Worm (Caenorhabditis elegans) whole organism, young adult: Measurements from ENCODE around the gene T01C3.11.
A peak's percentile ranks its signal among the peaks of the same experiment; 100 is the strongest.

Experiments
- B0019.2 ChIP-seq: fragments of 200-800 bp; sonication (Bioruptor generic); conservative IDR thresholded peaks from 2 replicates; pipeline ENCODE4 v1.3.6; 2022; ENCODE audit warnings: missing genetic modification reagents, missing genetic modification characterization, missing compliant biosample characterization
- B0261.1 ChIP-seq: sonication (generic microtip); optimal IDR thresholded peaks from 2 replicates; lab custom pipeline; 2016; ENCODE audit warnings: mild to moderate bottlenecking, missing genetic modification characterization, moderate library complexity, missing compliant biosample characterization
- C06A6.2 ChIP-seq: fragments of 200-800 bp; sonication (Bioruptor generic); conservative IDR thresholded peaks from 2 replicates; pipeline ENCODE4 v1.3.6; 2022; ENCODE audit warnings: missing genetic modification characterization, missing compliant biosample characterization
- C17E4.6 ChIP-seq: fragments of 200-800 bp; sonication (Bioruptor generic); IDR thresholded peaks from 2 replicates; pipeline ENCODE4 v1.3.6; 2022; ENCODE audit warnings: missing genetic modification reagents, missing genetic modification characterization, missing compliant biosample characterization
- F10E7.11 ChIP-seq: sonication (generic microtip); optimal IDR thresholded peaks from 2 replicates; lab custom pipeline; 2017; ENCODE audit warnings: mild to moderate bottlenecking, missing genetic modification characterization, moderate library complexity, missing compliant biosample characterization
- F23B12.7 ChIP-seq: sonication (generic microtip); optimal IDR thresholded peaks from 2 replicates; lab custom pipeline; 2017; ENCODE audit warnings: missing genetic modification characterization, mild to moderate bottlenecking, missing compliant biosample characterization, antibody characterized with exemption, moderate library complexity; ENCODE audit not compliant: insufficient read depth
- F55B11.4 ChIP-seq: sonication (generic microtip); optimal IDR thresholded peaks from 2 replicates; lab custom pipeline; 2016; ENCODE audit warnings: missing compliant biosample characterization, missing genetic modification characterization, borderline replicate concordance; ENCODE audit not compliant: insufficient read depth
- K12H6.12 ChIP-seq: fragments of 200-800 bp; sonication (Bioruptor generic); optimal IDR thresholded peaks from 2 replicates; lab custom pipeline; 2018; ENCODE audit warnings: mild to moderate bottlenecking, missing genetic modification characterization, missing compliant biosample characterization
- T07F8.4 ChIP-seq: sonication (generic microtip); optimal IDR thresholded peaks from 2 replicates; lab custom pipeline; 2016; ENCODE audit warnings: mild to moderate bottlenecking, missing genetic modification characterization, moderate library complexity, missing compliant biosample characterization
- ZK185.1 ChIP-seq: sonication (generic microtip); optimal IDR thresholded peaks from 2 replicates; lab custom pipeline; 2016; ENCODE audit warnings: mild to moderate bottlenecking, missing genetic modification characterization, missing compliant biosample characterization; ENCODE audit not compliant: poor library complexity, severe bottlenecking
- ama-1 ChIP-seq, 3 experiments: fragments of 150-350 bp in 1 of 3; sonication (generic microtip) in 2 of 3; optimal IDR thresholded peaks; 2 replicates each; lab custom pipeline; 2014 to 2018; ENCODE audit warnings: missing biosample characterization in 2 of 3, missing genetic modification characterization in 2 of 3, missing genetic modification reagents in 2 of 3
- attf-3 ChIP-seq: fragments of 200-800 bp; sonication (Bioruptor generic); conservative IDR thresholded peaks from 2 replicates; pipeline ENCODE4 v1.3.6; 2022; ENCODE audit warnings: missing genetic modification reagents, missing genetic modification characterization, missing compliant biosample characterization
- bed-1 ChIP-seq: fragments of 200-800 bp; sonication (Bioruptor generic); IDR thresholded peaks from 2 replicates; pipeline ENCODE4 v1.3.6; 2022; ENCODE audit warnings: missing genetic modification reagents, missing genetic modification characterization, missing compliant biosample characterization
- ceh-100 ChIP-seq: fragments of 200-800 bp; sonication (Bioruptor generic); IDR thresholded peaks from 2 replicates; pipeline ENCODE4 v1.3.6; 2022; ENCODE audit warnings: missing genetic modification reagents, missing genetic modification characterization, missing compliant biosample characterization
- ceh-79 ChIP-seq: sonication (generic microtip); optimal IDR thresholded peaks from 2 replicates; lab custom pipeline; 2017; ENCODE audit warnings: mild to moderate bottlenecking, missing genetic modification characterization, missing compliant biosample characterization
- chd-7 ChIP-seq: sonication (generic microtip); optimal IDR thresholded peaks from 2 replicates; lab custom pipeline; 2016; ENCODE audit warnings: mild to moderate bottlenecking, missing genetic modification characterization, moderate library complexity, missing compliant biosample characterization
- die-1 ChIP-seq: sonication (generic microtip); optimal IDR thresholded peaks from 2 replicates; lab custom pipeline; 2016; ENCODE audit warnings: missing genotype, mild to moderate bottlenecking, missing genetic modification characterization, missing compliant biosample characterization
- dpl-1 ChIP-seq: fragments of 150-350 bp; optimal IDR thresholded peaks from 2 replicates; lab custom pipeline; 2014; ENCODE audit warnings: missing biosample characterization, missing genetic modification reagents, missing genetic modification characterization
- efl-1 ChIP-seq: fragments of 150-350 bp; optimal IDR thresholded peaks from 2 replicates; lab custom pipeline; 2014; ENCODE audit warnings: missing biosample characterization, missing genetic modification reagents, missing genetic modification characterization
- ekl-4 ChIP-seq: fragments of 200-800 bp; sonication (Bioruptor generic); IDR thresholded peaks from 2 replicates; pipeline ENCODE4 v1.3.6; 2022; ENCODE audit warnings: missing genetic modification reagents, missing genetic modification characterization, missing compliant biosample characterization
- ets-4 ChIP-seq: fragments of 200-800 bp; sonication (Bioruptor generic); optimal IDR thresholded peaks from 2 replicates; lab custom pipeline; 2018; ENCODE audit warnings: mild to moderate bottlenecking, missing genetic modification characterization, missing compliant biosample characterization
- hlh-12 ChIP-seq: sonication (generic microtip); optimal IDR thresholded peaks from 2 replicates; lab custom pipeline; 2016; ENCODE audit warnings: missing genetic modification characterization, missing compliant biosample characterization
- hmg-20 ChIP-seq: fragments of 200-800 bp; sonication (Bioruptor generic); IDR thresholded peaks from 2 replicates; pipeline ENCODE4 v1.3.6; 2022; ENCODE audit warnings: missing genetic modification reagents, missing genetic modification characterization, missing compliant biosample characterization
- hsf-1 ChIP-seq: fragments of 200-800 bp; sonication (Bioruptor generic); IDR thresholded peaks from 2 replicates; pipeline ENCODE4 v1.3.6; 2022; ENCODE audit warnings: missing genetic modification reagents, missing genetic modification characterization, missing compliant biosample characterization
- let-526 ChIP-seq: fragments of 200-800 bp; sonication (Bioruptor generic); IDR thresholded peaks from 2 replicates; pipeline ENCODE4 v1.3.6; 2022; ENCODE audit warnings: missing genetic modification reagents, missing genetic modification characterization, missing compliant biosample characterization
- let-607 ChIP-seq, 2 experiments: fragments of 200-800 bp in 1 of 2; sonication (Bioruptor generic) in 1 of 2; sonication (generic microtip) in 1 of 2; optimal IDR thresholded peaks; 2 replicates each; lab custom pipeline; 2016 to 2018; ENCODE audit warnings: mild to moderate bottlenecking in 2 of 2, missing compliant biosample characterization in 2 of 2, missing genetic modification characterization in 2 of 2, moderate library complexity in 2 of 2, missing genotype in 1 of 2
- lin-26 ChIP-seq: fragments of 200-800 bp; sonication (Bioruptor generic); IDR thresholded peaks from 2 replicates; pipeline ENCODE4 v1.3.6; 2022; ENCODE audit warnings: missing genetic modification reagents, missing genetic modification characterization, missing compliant biosample characterization
- lin-35 ChIP-seq, 3 experiments: fragments of 150-350 bp in 2 of 3; sonication (generic microtip) in 1 of 3; optimal IDR thresholded peaks; 2 replicates each; lab custom pipeline; 2014 to 2018; ENCODE audit warnings: missing biosample characterization in 3 of 3, missing genetic modification characterization in 3 of 3, missing genetic modification reagents in 3 of 3
- lin-40 ChIP-seq: sonication (generic microtip); optimal IDR thresholded peaks from 2 replicates; lab custom pipeline; 2016; ENCODE audit warnings: missing genetic modification characterization, mild to moderate bottlenecking, missing compliant biosample characterization, missing genotype, missing genetic modification reagents
- lir-1 ChIP-seq: fragments of 200-800 bp; sonication (Bioruptor generic); conservative IDR thresholded peaks from 2 replicates; pipeline ENCODE4 v1.3.6; 2022; ENCODE audit warnings: missing genetic modification reagents, missing genetic modification characterization, missing compliant biosample characterization
- lsl-1 ChIP-seq: fragments of 200-800 bp; sonication (Bioruptor generic); optimal IDR thresholded peaks from 2 replicates; lab custom pipeline; 2018; ENCODE audit warnings: mild to moderate bottlenecking, missing genetic modification characterization, moderate library complexity, missing compliant biosample characterization
- madf-10 ChIP-seq: sonication (generic microtip); optimal IDR thresholded peaks from 2 replicates; lab custom pipeline; 2016; ENCODE audit warnings: mild to moderate bottlenecking, missing genetic modification characterization, missing compliant biosample characterization
- mes-4 ChIP-seq: sonication (generic microtip); optimal IDR thresholded peaks from 2 replicates; lab custom pipeline; 2016; ENCODE audit warnings: missing genotype, missing genetic modification characterization, missing compliant biosample characterization
- mxl-1 ChIP-seq: sonication (generic microtip); optimal IDR thresholded peaks from 2 replicates; lab custom pipeline; 2016; ENCODE audit warnings: missing genetic modification characterization, missing compliant biosample characterization
- nfya-2 ChIP-seq: fragments of 200-800 bp; sonication (Bioruptor generic); IDR thresholded peaks from 2 replicates; pipeline ENCODE4 v1.3.6; 2022; ENCODE audit warnings: missing genetic modification reagents, missing genetic modification characterization, missing compliant biosample characterization
- nhr-27 ChIP-seq: fragments of 200-800 bp; sonication (Bioruptor generic); optimal IDR thresholded peaks from 2 replicates; lab custom pipeline; 2018; ENCODE audit warnings: mild to moderate bottlenecking, missing genetic modification characterization, moderate library complexity, missing compliant biosample characterization
- nhr-90 ChIP-seq: sonication (generic microtip); optimal IDR thresholded peaks from 2 replicates; lab custom pipeline; 2016; ENCODE audit warnings: missing genotype, mild to moderate bottlenecking, missing genetic modification characterization, missing compliant biosample characterization
- pha-4 ChIP-seq: fragments of 150-350 bp; sonication (generic microtip); optimal IDR thresholded peaks from 2 replicates; lab custom pipeline; 2014; ENCODE audit warnings: missing biosample characterization, missing genetic modification reagents, missing genetic modification characterization
- rcor-1 ChIP-seq: fragments of 200-800 bp; sonication (Bioruptor generic); IDR thresholded peaks from 2 replicates; pipeline ENCODE4 v1.3.6; 2022; ENCODE audit warnings: missing genetic modification reagents, missing genetic modification characterization, missing compliant biosample characterization
- sdz-38 ChIP-seq: sonication (generic microtip); optimal IDR thresholded peaks from 2 replicates; lab custom pipeline; 2016; ENCODE audit warnings: missing genotype, missing genetic modification characterization, missing compliant biosample characterization
- snpc-1.1 ChIP-seq: sonication (generic microtip); optimal IDR thresholded peaks from 2 replicates; lab custom pipeline; 2017; ENCODE audit warnings: missing genetic modification characterization, mild to moderate bottlenecking, missing compliant biosample characterization, antibody characterized with exemption, moderate library complexity, missing genotype, missing genetic modification reagents; ENCODE audit not compliant: insufficient read depth
- snpc-4 ChIP-seq, 5 experiments: fragments of 150-350 bp in 1 of 5; sonication (generic microtip) in 4 of 5; optimal IDR thresholded peaks; 2 replicates each; lab custom pipeline; 2014 to 2018; ENCODE audit warnings: missing genetic modification characterization in 5 of 5, missing biosample characterization in 3 of 5, antibody characterized with exemption in 2 of 5, mild to moderate bottlenecking in 2 of 5, missing compliant biosample characterization in 2 of 5, missing genotype in 2 of 5, moderate library complexity in 2 of 5, missing genetic modification reagents in 1 of 5
- tlf-1 ChIP-seq: fragments of 200-800 bp; sonication (Bioruptor generic); optimal IDR thresholded peaks from 2 replicates; lab custom pipeline; 2018; ENCODE audit warnings: mild to moderate bottlenecking, missing genetic modification characterization, missing compliant biosample characterization
- unc-130 ChIP-seq: sonication (generic microtip); optimal IDR thresholded peaks from 2 replicates; lab custom pipeline; 2016; ENCODE audit warnings: missing genetic modification reagents, missing genetic modification characterization, missing compliant biosample characterization
- ztf-18 ChIP-seq: sonication (generic microtip); optimal IDR thresholded peaks from 2 replicates; lab custom pipeline; 2016; ENCODE audit warnings: missing genotype, mild to moderate bottlenecking, missing genetic modification characterization, missing compliant biosample characterization
- ztf-6 ChIP-seq: fragments of 200-800 bp; sonication (Bioruptor generic); IDR thresholded peaks from 2 replicates; pipeline ENCODE4 v1.3.6; 2022; ENCODE audit warnings: missing genetic modification reagents, missing genetic modification characterization, missing compliant biosample characterization

Gene T01C3.11

ce11 chrV:15002184-15002690 is 2.9 kb downstream of the T01C3.11 start, which contains the start of the genes fib-1 and mut-15 (continued):
- TF ChIP-seq ZK185.1 (tag; lab: Kevin White, UChicago) (peak; percentile 65), madf-10 (peak; percentile 82), F10E7.11 (tag; lab: Kevin White, UChicago) (no peak), F23B12.7 (tag; lab: Kevin White, UChicago) (peak; percentile 86), nhr-90 (tag; lab: Kevin White, UChicago) (no peak), hmg-20 (GFP tag; lab: Robert Waterston, UW) (no peak), hlh-12 (tag; lab: Kevin White, UChicago) (no peak), F55B11.4 (no peak), B0261.1 (tag; lab: Kevin White, UChicago) (peak; percentile 28), dpl-1 (peak; percentile 54), chd-7 (peak; percentile 13), lin-40 (peak; percentile 86), hsf-1 (GFP tag; lab: Robert Waterston, UW) (peak; percentile 71), bed-1 (GFP tag; lab: Robert Waterston, UW) (no peak), C06A6.2 (GFP tag; lab: Robert Waterston, UW) (no peak), pha-4 (peak; percentile 85), B0019.2 (GFP tag; lab: Robert Waterston, UW) (peak; percentile 59; the same call in 1 of the 2 replicates), ceh-100 (peak; percentile 98), lin-35 (GFP tag; optimal IDR thresholded peaks at IDR 0.05; lab: Kevin White, UChicago) (peak in 2 of 3 experiments; percentile 48 to 80), ceh-79 (tag; lab: Kevin White, UChicago) (no peak), snpc-4 (GFP tag; optimal IDR thresholded peaks at IDR 0.05; lab: Kevin White, UChicago) (peak; percentile 69), snpc-4 (tag; optimal IDR thresholded peaks at IDR 0.05; lab: Kevin White, UChicago) (peak; percentile 66 to 83 (median 75)), T07F8.4 (tag; lab: Kevin White, UChicago) (no peak), die-1 (tag; lab: Kevin White, UChicago) (no peak), lin-26 (no peak), tlf-1 (GFP tag; lab: Kevin White, UChicago) (peak; percentile 80), ets-4 (GFP tag; lab: Kevin White, UChicago) (no peak), snpc-1.1 (tag; lab: Kevin White, UChicago) (peak; percentile 23), rcor-1 (GFP tag; lab: Robert Waterston, UW) (peak; percentile 86), nhr-27 (no peak), mes-4 (tag; lab: Kevin White, UChicago) (no peak), lir-1 (GFP tag; lab: Robert Waterston, UW) (peak; percentile 54; the same call in 1 of the 2 replicates), let-607 (tag; optimal IDR thresholded peaks at IDR 0.05; lab: Kevin White, UChicago) (peak in 1 of 2 experiments; percentile 52), sdz-38 (tag; lab: Kevin White, UChicago) (no peak), attf-3 (GFP tag; lab: Robert Waterston, UW) (peak; percentile 85), lsl-1 (GFP tag; lab: Kevin White, UChicago) (peak; percentile 86), ztf-18 (tag; lab: Kevin White, UChicago) (peak; percentile 50), unc-130 (GFP tag; lab: Kevin White, UChicago) (peak; percentile 72), ztf-6 (GFP tag; lab: Robert Waterston, UW) (no peak), efl-1 (GFP tag; lab: Kevin White, UChicago) (peak; percentile 66), let-526 (GFP tag; lab: Robert Waterston, UW) (0 out of 2 replicates have a peak, but pooled peaks have one; percentile 61), ama-1 (optimal IDR thresholded peaks at IDR 0.05; lab: Kevin White, UChicago) (no peak), ama-1 (GFP tag; optimal IDR thresholded peaks at IDR 0.05; lab: Kevin White, UChicago) (no peak), mxl-1 (no peak), ekl-4 (GFP tag; lab: Robert Waterston, UW) (peak; percentile 84), C17E4.6 (GFP tag; lab: Robert Waterston, UW) (no peak), K12H6.12 (tag; lab: Kevin White, UChicago) (peak; percentile 85), nfya-2 (GFP tag; lab: Robert Waterston, UW) (no peak)
